Fruit fly (Drosophila melanogaster) whole organism, embryonic: ENCODE results near the gene asun.

Source experiments
- Antp ChIP-seq: fragments of 200-800 bp; sonication (Bioruptor generic); optimal IDR thresholded peaks from 3 replicates; lab custom pipeline; 2016; ENCODE audit warnings: missing biosample characterization, missing genetic modification characterization
- Awh ChIP-seq: fragments of 200-800 bp; sonication (Bioruptor generic); IDR thresholded peaks from 2 replicates; pipeline ENCODE4, ENCODE4 v1.3.6; 2022; ENCODE audit warnings: missing biosample characterization, missing genetic modification characterization
- B-H2 ChIP-seq: fragments of 200-800 bp; sonication (Bioruptor generic); optimal IDR thresholded peaks from 2 replicates; lab custom pipeline; 2018; ENCODE audit warnings: missing biosample characterization, mild to moderate bottlenecking, missing genetic modification characterization
- Bdp1 ChIP-seq: fragments of 200-800 bp; sonication (Bioruptor generic); optimal IDR thresholded peaks from 3 replicates; lab custom pipeline; 2016; ENCODE audit warnings: missing biosample characterization, missing genetic modification characterization
- BtbVII ChIP-seq: fragments of 200-800 bp; sonication (Bioruptor generic); optimal IDR thresholded peaks from 3 replicates; lab custom pipeline; 2017; ENCODE audit warnings: missing biosample characterization, mild to moderate bottlenecking, missing genetic modification characterization
- CG10209 ChIP-seq: fragments of 200-800 bp; sonication (Bioruptor generic); optimal IDR thresholded peaks from 3 replicates; lab custom pipeline; 2017; ENCODE audit warnings: missing biosample characterization, mild to moderate bottlenecking, missing genetic modification characterization, missing genetic modification reagents
- CG10543 ChIP-seq: fragments of 200-800 bp; sonication (Bioruptor generic); optimal IDR thresholded peaks from 3 replicates; lab custom pipeline; 2017; ENCODE audit warnings: missing biosample characterization, mild to moderate bottlenecking, missing genetic modification characterization, moderate library complexity
- CG11398 ChIP-seq: fragments of 200-800 bp; sonication (Bioruptor generic); optimal IDR thresholded peaks from 2 replicates; lab custom pipeline; 2016; ENCODE audit warnings: missing biosample characterization, missing genetic modification characterization
- CG12219 ChIP-seq: fragments of 200-800 bp; sonication (Bioruptor generic); optimal IDR thresholded peaks from 3 replicates; lab custom pipeline; 2018; ENCODE audit warnings: missing biosample characterization, mild to moderate bottlenecking, missing genetic modification characterization
- CG12769 ChIP-seq: fragments of 200-800 bp; sonication (Bioruptor generic); optimal IDR thresholded peaks from 2 replicates; lab custom pipeline; 2019; ENCODE audit warnings: missing biosample characterization, mild to moderate bottlenecking, missing genetic modification characterization, moderate library complexity
- CG13894 ChIP-seq: fragments of 200-800 bp; sonication (Bioruptor generic); optimal IDR thresholded peaks from 3 replicates; lab custom pipeline; 2018; ENCODE audit warnings: missing biosample characterization, mild to moderate bottlenecking, missing genetic modification characterization, moderate library complexity
- CG14860 ChIP-seq: fragments of 200-800 bp; sonication (Bioruptor generic); IDR thresholded peaks from 3 replicates; pipeline ENCODE4 v1.3.6; 2022; ENCODE audit warnings: missing biosample characterization, missing genetic modification characterization; ENCODE audit not compliant: partially characterized antibody
- CG14965 ChIP-seq: fragments of 200-800 bp; sonication (Bioruptor generic); optimal IDR thresholded peaks from 2 replicates; lab custom pipeline; 2016; ENCODE audit warnings: missing biosample characterization, missing genetic modification characterization, borderline replicate concordance
- CG1529 ChIP-seq: fragments of 200-800 bp; sonication (Bioruptor generic); optimal IDR thresholded peaks from 3 replicates; lab custom pipeline; 2018; ENCODE audit warnings: missing biosample characterization, missing genetic modification characterization
- CG16813 ChIP-seq: fragments of 200-800 bp; sonication (Bioruptor generic); IDR thresholded peaks from 3 replicates; pipeline ENCODE4 v1.3.6; 2022; ENCODE audit warnings: missing biosample characterization, missing genetic modification characterization; ENCODE audit not compliant: partially characterized antibody
- CG2712 ChIP-seq: fragments of 200-800 bp; optimal IDR thresholded peaks from 3 replicates; lab custom pipeline; 2019; ENCODE audit warnings: missing biosample characterization, mild to moderate bottlenecking, missing genetic modification characterization, moderate library complexity
- CG31365 ChIP-seq: fragments of 200-800 bp; sonication (Bioruptor generic); optimal IDR thresholded peaks from 2 replicates; lab custom pipeline; 2018; ENCODE audit warnings: missing biosample characterization, mild to moderate bottlenecking, missing genetic modification characterization
- CG32532 ChIP-seq: fragments of 200-800 bp; sonication (Bioruptor generic); IDR thresholded peaks from 2 replicates; pipeline ENCODE4 v1.3.6; 2022; ENCODE audit warnings: missing biosample characterization, missing genetic modification characterization
- CG5180 ChIP-seq: fragments of 200-800 bp; sonication (Bioruptor generic); optimal IDR thresholded peaks from 3 replicates; lab custom pipeline; 2017; ENCODE audit warnings: missing biosample characterization, missing genetic modification characterization, mild to moderate bottlenecking, moderate library complexity, missing genetic modification reagents
- CG8089 ChIP-seq: fragments of 200-800 bp; sonication (Bioruptor generic); optimal IDR thresholded peaks from 3 replicates; lab custom pipeline; 2016; ENCODE audit warnings: missing biosample characterization, missing genetic modification characterization
- CG8765 ChIP-seq: fragments of 200-800 bp; sonication (Bioruptor generic); IDR thresholded peaks from 2 replicates; pipeline ENCODE4 v1.3.6; 2022; ENCODE audit warnings: missing biosample characterization, missing genetic modification characterization
- Deaf1 ChIP-seq: fragments of 200-800 bp; optimal IDR thresholded peaks from 3 replicates; lab custom pipeline; 2019; ENCODE audit warnings: missing biosample characterization, mild to moderate bottlenecking, missing genetic modification characterization, moderate library complexity
- Fer1 ChIP-seq: fragments of 200-800 bp; sonication (Bioruptor generic); optimal IDR thresholded peaks from 2 replicates; lab custom pipeline; 2017; ENCODE audit warnings: missing biosample characterization, mild to moderate bottlenecking, missing genetic modification characterization
- Gsc ChIP-seq: fragments of 200-800 bp; sonication (Bioruptor generic); IDR thresholded peaks from 2 replicates; pipeline ENCODE4 v1.3.6; 2022; ENCODE audit warnings: missing biosample characterization, missing genetic modification characterization
- Lpt ChIP-seq: fragments of >200 bp; optimal IDR thresholded peaks from 2 replicates; lab custom pipeline; 2018; ENCODE audit warnings: missing biosample characterization, missing genetic modification characterization
- NK7.1 ChIP-seq: fragments of 200-800 bp; sonication (Bioruptor generic); optimal IDR thresholded peaks from 3 replicates; lab custom pipeline; 2016; ENCODE audit warnings: missing biosample characterization, missing genetic modification characterization
- Neu2 ChIP-seq: fragments of 200-800 bp; sonication (Bioruptor generic); optimal IDR thresholded peaks from 3 replicates; lab custom pipeline; 2016; ENCODE audit warnings: missing biosample characterization, missing genetic modification characterization, borderline replicate concordance
- Oaz ChIP-seq: fragments of 200-800 bp; sonication (Bioruptor generic); IDR thresholded peaks from 2 replicates; pipeline ENCODE4 v1.3.6; 2022; ENCODE audit warnings: missing biosample characterization, missing genetic modification characterization
- Oli ChIP-seq: fragments of 200-800 bp; sonication (Bioruptor generic); optimal IDR thresholded peaks from 2 replicates; lab custom pipeline; 2018; ENCODE audit warnings: missing biosample characterization, mild to moderate bottlenecking, missing genetic modification characterization, moderate library complexity
- Ravus ChIP-seq: fragments of 200-800 bp; sonication (Bioruptor generic); IDR thresholded peaks from 2 replicates; pipeline ENCODE4 v1.3.6; 2022; ENCODE audit warnings: missing biosample characterization, missing genetic modification characterization
- Sox100B ChIP-seq: fragments of 200-800 bp; sonication (Bioruptor generic); optimal IDR thresholded peaks from 3 replicates; lab custom pipeline; 2018; ENCODE audit warnings: missing biosample characterization, mild to moderate bottlenecking, missing genetic modification characterization
- ash1 ChIP-seq: fragments of 200-800 bp; sonication (Bioruptor generic); optimal IDR thresholded peaks from 2 replicates; lab custom pipeline; 2018; ENCODE audit warnings: missing biosample characterization, mild to moderate bottlenecking, missing genetic modification characterization
- bbx ChIP-seq: fragments of 200-800 bp; sonication (Bioruptor generic); IDR thresholded peaks from 2 replicates; pipeline ENCODE4 v1.3.6; 2022; ENCODE audit warnings: missing biosample characterization, missing genetic modification characterization; ENCODE audit not compliant: partially characterized antibody
- cato ChIP-seq: fragments of 200-800 bp; sonication (Bioruptor generic); optimal IDR thresholded peaks from 2 replicates; lab custom pipeline; 2016; ENCODE audit warnings: missing biosample characterization, missing genetic modification characterization, borderline replicate concordance
- ci ChIP-seq: fragments of 200-800 bp; sonication (Bioruptor generic); IDR thresholded peaks from 3 replicates; pipeline ENCODE4 v1.3.6; 2022; ENCODE audit warnings: missing biosample characterization, missing genetic modification characterization
- crol ChIP-seq: fragments of 200-800 bp; sonication (Bioruptor generic); IDR thresholded peaks from 2 replicates; pipeline ENCODE4 v1.3.6; 2022; ENCODE audit warnings: missing biosample characterization, missing genetic modification characterization
- crp ChIP-seq, 2 experiments: fragments of 200-800 bp; sonication (Bioruptor generic); optimal IDR thresholded peaks; 2 replicates in 1 of 2; 3 replicates in 1 of 2; lab custom pipeline; 2017; ENCODE audit warnings: missing biosample characterization in 2 of 2, missing genetic modification characterization in 2 of 2, mild to moderate bottlenecking in 1 of 2, moderate library complexity in 1 of 2
- eve ChIP-seq, 2 experiments: fragments of >200 bp; optimal IDR thresholded peaks; 2 replicates each; lab custom pipeline; 2017; ENCODE audit warnings: missing biosample characterization in 2 of 2, missing genetic modification characterization in 2 of 2
- eyg ChIP-seq: fragments of 200-800 bp; sonication (Bioruptor generic); optimal IDR thresholded peaks from 3 replicates; lab custom pipeline; 2016; ENCODE audit warnings: missing biosample characterization, missing genetic modification characterization
- gcm2 ChIP-seq: fragments of 200-800 bp; sonication (Bioruptor generic); optimal IDR thresholded peaks from 2 replicates; lab custom pipeline; 2016; ENCODE audit warnings: missing biosample characterization, missing genetic modification characterization
- hbn ChIP-seq: fragments of 200-800 bp; sonication (Bioruptor generic); IDR thresholded peaks from 2 replicates; pipeline ENCODE4 v1.3.6; 2022; ENCODE audit warnings: missing biosample characterization, missing genetic modification characterization; ENCODE audit not compliant: partially characterized antibody
- kni ChIP-seq: fragments of 200-800 bp; sonication (Bioruptor generic); optimal IDR thresholded peaks from 3 replicates; lab custom pipeline; 2017; ENCODE audit warnings: mild to moderate bottlenecking, missing biosample characterization, missing genetic modification reagents, missing genetic modification characterization
- oc ChIP-seq: fragments of 200-800 bp; sonication (Bioruptor generic); optimal IDR thresholded peaks from 2 replicates; lab custom pipeline; 2018; ENCODE audit warnings: missing biosample characterization, mild to moderate bottlenecking, missing genetic modification characterization, moderate library complexity
- pb ChIP-seq: fragments of 200-800 bp; sonication (Bioruptor generic); optimal IDR thresholded peaks from 3 replicates; lab custom pipeline; 2016; ENCODE audit warnings: missing biosample characterization, missing genetic modification characterization
- prd ChIP-seq, 3 experiments: fragments of >200 bp in 2 of 3; fragments of 200-800 bp in 1 of 3; sonication (Bioruptor generic) in 1 of 3; optimal IDR thresholded peaks in 2 of 3; IDR thresholded peaks in 1 of 3; 2 replicates in 2 of 3; 3 replicates in 1 of 3; pipeline versions ENCODE4 v1.3.6 to Lab custom; 2017 to 2022; ENCODE audit warnings: missing biosample characterization in 1 of 3, missing genetic modification characterization in 1 of 3
- sd ChIP-seq: fragments of 200-800 bp; sonication (Bioruptor generic); optimal IDR thresholded peaks from 3 replicates; lab custom pipeline; 2018; ENCODE audit warnings: missing biosample characterization, mild to moderate bottlenecking, missing genetic modification characterization, moderate library complexity
- sens-2 ChIP-seq: fragments of 200-800 bp; sonication (Bioruptor generic); IDR thresholded peaks from 2 replicates; pipeline ENCODE4 v1.3.6; 2022; ENCODE audit warnings: missing biosample characterization, missing genetic modification characterization
- sob ChIP-seq: fragments of 200-800 bp; sonication (Bioruptor generic); IDR thresholded peaks from 2 replicates; pipeline ENCODE4 v1.3.6; 2022; ENCODE audit warnings: missing biosample characterization, missing genetic modification characterization
- sr ChIP-seq: fragments of 200-800 bp; sonication (Bioruptor generic); IDR thresholded peaks from 3 replicates; pipeline ENCODE4 v1.3.6; 2022; ENCODE audit warnings: missing biosample characterization, missing genetic modification characterization
- z ChIP-seq: fragments of 200-800 bp; sonication (Bioruptor generic); IDR thresholded peaks from 3 replicates; pipeline ENCODE4 v1.3.6; 2022; ENCODE audit warnings: missing biosample characterization, missing genetic modification characterization

The asun gene

DNA sequence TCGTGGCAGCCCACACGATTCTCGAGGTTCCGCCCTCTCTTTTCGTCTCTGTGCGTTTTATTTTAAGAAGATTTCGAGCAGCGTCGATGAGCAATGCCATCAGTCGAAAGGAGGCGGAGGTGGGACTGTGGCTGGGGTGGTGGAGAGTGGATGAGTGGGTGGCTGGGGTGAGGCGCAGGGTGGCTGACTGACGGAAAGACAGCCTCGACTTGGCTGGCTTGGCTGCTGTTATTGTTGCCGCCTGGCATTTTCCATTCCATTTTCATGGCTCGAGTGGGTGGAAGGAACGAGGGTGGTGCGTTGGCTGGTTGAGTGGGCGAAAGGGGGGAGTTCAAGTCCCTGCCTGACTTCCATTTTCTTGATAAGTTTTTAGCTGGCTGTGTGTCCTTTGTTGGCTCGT lies 7.9 kb upstream of the asun start (continued):
- TF ChIP-seq CG2712 = no peak
- no peak for TF ChIP-seq CG8765
- TF ChIP-seq ci (GFP tag; lab: Robert Waterston, UW) = 0 out of 3 replicates have a peak, but pooled peaks have one; percentile 39
- no peak for TF ChIP-seq sob (GFP tag; lab: Robert Waterston, UW)
- no peak for TF ChIP-seq Bdp1 (GFP tag; lab: Kevin White, UChicago)
- no peak; the same call in 2 of the 3 replicates for TF ChIP-seq z (GFP tag; lab: Robert Waterston, UW)
- TF ChIP-seq cato (GFP tag; lab: Kevin White, UChicago) = no peak
- TF ChIP-seq CG12219 = no peak
- TF ChIP-seq Sox100B (GFP tag; lab: Kevin White, UChicago) = no peak
- no peak for TF ChIP-seq hbn
- no peak for TF ChIP-seq CG8089 (GFP tag; lab: Kevin White, UChicago)
- TF ChIP-seq kni = peak; percentile 2
- TF ChIP-seq Gsc = no peak
- TF ChIP-seq CG32532 (GFP tag; lab: Robert Waterston, UW) = 0 out of 2 replicates have a peak, but pooled peaks have one; percentile 37
- peak; percentile 53 for TF ChIP-seq ash1 (GFP tag; lab: Kevin White, UChicago)
- no peak for TF ChIP-seq CG10209 (GFP tag; lab: Kevin White, UChicago)
- TF ChIP-seq Neu2 = no peak
- TF ChIP-seq crp (GFP tag; optimal IDR thresholded peaks at IDR 0.05; lab: Kevin White, UChicago) = no peak
- TF ChIP-seq pb (GFP tag; lab: Kevin White, UChicago) = no peak
- no peak for TF ChIP-seq sens-2 (GFP tag; lab: Robert Waterston, UW)
- peak; percentile 13 for TF ChIP-seq CG5180
- TF ChIP-seq CG1529 (GFP tag; lab: Kevin White, UChicago) = no peak
- TF ChIP-seq Antp = no peak
- no peak for TF ChIP-seq Lpt (GFP tag; lab: Kevin White, UChicago)
- peak; percentile 94 for TF ChIP-seq crol (GFP tag; lab: Robert Waterston, UW)
- no peak for TF ChIP-seq oc (tag; lab: Kevin White, UChicago)
- TF ChIP-seq eyg (GFP tag; lab: Kevin White, UChicago) = no peak
- peak; percentile 93 for TF ChIP-seq CG12769
- no peak for TF ChIP-seq Fer1 (GFP tag; lab: Kevin White, UChicago)
- no peak for TF ChIP-seq Awh (GFP tag; lab: Robert Waterston, UW)
- TF ChIP-seq Ravus (GFP tag; lab: Robert Waterston, UW) = no peak
- TF ChIP-seq NK7.1 (GFP tag; lab: Kevin White, UChicago) = no peak
- peak; percentile 2 for TF ChIP-seq CG31365
- TF ChIP-seq Deaf1 (tag; lab: Kevin White, UChicago) = peak; percentile 58
- peak; percentile 31 for TF ChIP-seq B-H2 (GFP tag; lab: Kevin White, UChicago)
- peak; percentile 76 for TF ChIP-seq CG13894 (tag; lab: Kevin White, UChicago)
- no peak for TF ChIP-seq CG14965 (GFP tag; lab: Kevin White, UChicago)
- no peak for TF ChIP-seq CG11398 (GFP tag; lab: Kevin White, UChicago)
- 0 out of 2 replicates have a peak, but pooled peaks have one; percentile 22 for TF ChIP-seq bbx
- peak; percentile 97 for TF ChIP-seq sr (GFP tag; lab: Robert Waterston, UW)
- TF ChIP-seq CG14860 (GFP tag; lab: Robert Waterston, UW) = no peak
- TF ChIP-seq Oaz = no peak
- no peak for TF ChIP-seq BtbVII (GFP tag; lab: Kevin White, UChicago)
- TF ChIP-seq Oli (tag; lab: Kevin White, UChicago) = no peak
- TF ChIP-seq CG10543 (GFP tag; lab: Kevin White, UChicago) = peak; percentile 91
- no peak for TF ChIP-seq eve (GFP tag; optimal IDR thresholded peaks at IDR 0.05; lab: Kevin White, UChicago)
- TF ChIP-seq prd (optimal IDR thresholded peaks at IDR 0.05; lab: Kevin White, UChicago) = no peak
- TF ChIP-seq prd (GFP tag; IDR thresholded peaks at IDR 0.05; lab: Robert Waterston, UW) = no peak
- peak; percentile 42 for TF ChIP-seq sd (tag; lab: Kevin White, UChicago)
- 0 out of 3 replicates have a peak, but pooled peaks have one; percentile 10 for TF ChIP-seq CG16813 (GFP tag; lab: Robert Waterston, UW)
- no peak for TF ChIP-seq gcm2
